Worm (Caenorhabditis elegans) whole organism, L4 larva: ENCODE results near the gene svh-5.

Experiments used
- fkh-10 ChIP-seq: fragments of 150-350 bp; optimal IDR thresholded peaks from 2 replicates; lab custom pipeline; 2014; ENCODE audit warnings: missing biosample characterization, missing genetic modification reagents, missing genetic modification characterization
- madf-9 ChIP-seq: fragments of 200-800 bp; sonication (Bioruptor generic); conservative IDR thresholded peaks from 2 replicates; pipeline ENCODE4 v1.3.6; 2022; ENCODE audit warnings: missing genetic modification reagents, missing genetic modification characterization, missing compliant biosample characterization
- nhr-6 ChIP-seq: fragments of 150-350 bp; optimal IDR thresholded peaks from 2 replicates; lab custom pipeline; 2014; ENCODE audit warnings: missing biosample characterization, missing genetic modification characterization
- snpc-1.2 ChIP-seq: fragments of 200-800 bp; sonication (Bioruptor generic); IDR thresholded peaks from 2 replicates; pipeline ENCODE4 v1.3.6; 2022; ENCODE audit warnings: missing genetic modification reagents, missing genetic modification characterization, missing compliant biosample characterization
- unc-62 ChIP-seq, 3 experiments: fragments of 150-350 bp in 1 of 3; sonication (generic microtip); optimal IDR thresholded peaks in 2 of 3; peaks in 1 of 3; 1 replicate in 1 of 3; 2 replicates in 2 of 3; lab custom pipeline; 2014 to 2017; ENCODE audit warnings: missing biosample characterization in 3 of 3, missing genetic modification characterization in 3 of 3, missing genetic modification reagents in 3 of 3, missing genotype in 1 of 3

DNA sequence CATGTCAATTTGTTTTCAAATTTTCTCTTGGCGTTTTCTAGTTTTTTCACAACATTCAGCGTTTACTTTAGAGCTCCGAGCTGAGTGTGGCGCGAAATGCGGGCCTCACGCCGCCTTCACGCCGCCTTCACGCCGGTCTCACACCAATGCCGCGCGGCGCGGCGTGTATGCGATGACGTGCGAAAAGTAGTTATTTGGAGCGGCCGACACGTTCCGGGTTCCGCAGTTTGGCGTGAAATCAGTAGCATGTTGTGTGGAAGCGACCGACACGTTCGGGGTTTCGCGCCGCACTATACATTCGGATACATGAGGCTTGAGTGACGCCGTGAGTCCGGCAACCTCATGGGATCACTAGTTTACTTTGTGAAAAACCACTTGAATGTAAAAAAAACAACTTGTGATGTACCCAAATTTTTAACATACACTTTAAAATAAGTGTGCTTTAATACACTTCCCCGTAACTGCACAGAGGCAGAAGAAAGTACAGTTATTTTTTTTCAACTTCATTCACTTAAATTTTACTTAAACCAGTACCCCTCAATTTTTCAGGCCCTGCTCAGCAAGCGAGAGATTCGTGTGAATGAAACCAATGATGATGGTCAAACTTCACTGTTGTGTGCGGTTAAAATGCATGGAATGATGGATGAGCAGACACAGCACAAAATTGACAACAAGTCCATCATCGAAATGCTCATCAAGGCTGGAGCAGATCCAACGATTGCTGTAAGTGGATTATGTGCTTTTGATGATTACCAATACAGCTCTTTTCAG is 15.3 kb downstream of the svh-5 start:
- TF ChIP-seq snpc-1.2 (GFP tag; lab: Robert Waterston, UW) (no peak), madf-9 (GFP tag; lab: Robert Waterston, UW) (no peak), nhr-6 (tag; lab: Kevin White, UChicago) (no peak), unc-62 (GFP tag; optimal IDR thresholded peaks at IDR 0.05 in 1 of 2; lab: Kevin White, UChicago) (no peak), unc-62 (tag; optimal IDR thresholded peaks at IDR 0.05; lab: Kevin White, UChicago) (no peak), fkh-10 (no peak)
